Worm (Caenorhabditis elegans) whole organism, young adult: Measurements from ENCODE around the gene T10C6.16.
"Not testable (repeated sequence)": the region's sequence is repeated elsewhere in the genome, so short reads cannot be mapped to it uniquely, and the experiment has no call there.

ENCODE experiments used
- F49E8.2 ChIP-seq: sonication (generic microtip); optimal IDR thresholded peaks from 3 replicates; lab custom pipeline; 2017; ENCODE audit warnings: missing genetic modification characterization, mild to moderate bottlenecking, missing compliant biosample characterization, antibody characterized with exemption, moderate library complexity; ENCODE audit not compliant: insufficient read depth
- T26A5.8 ChIP-seq: sonication (generic microtip); optimal IDR thresholded peaks from 2 replicates; lab custom pipeline; 2016; ENCODE audit warnings: missing genetic modification characterization, missing compliant biosample characterization
- ama-1 ChIP-seq, 3 experiments: fragments of 150-350 bp in 1 of 3; sonication (generic microtip) in 2 of 3; optimal IDR thresholded peaks; 2 replicates each; lab custom pipeline; 2014 to 2018; ENCODE audit warnings: missing biosample characterization in 2 of 3, missing genetic modification characterization in 2 of 3, missing genetic modification reagents in 2 of 3
- ceh-40 ChIP-seq: fragments of 200-800 bp; sonication (Bioruptor generic); IDR thresholded peaks from 2 replicates; pipeline ENCODE4 v1.3.6; 2022; ENCODE audit warnings: missing genetic modification characterization, missing compliant biosample characterization
- dox-1 ChIP-seq: fragments of 200-800 bp; sonication (Bioruptor generic); IDR thresholded peaks from 2 replicates; pipeline ENCODE4 v1.3.6; 2022; ENCODE audit warnings: missing genetic modification reagents, missing genetic modification characterization, missing compliant biosample characterization
- nfyb-1 ChIP-seq: fragments of 200-800 bp; sonication (Bioruptor generic); IDR thresholded peaks from 2 replicates; pipeline ENCODE4 v1.3.6; 2022; ENCODE audit warnings: missing genetic modification reagents, missing genetic modification characterization, missing compliant biosample characterization
- snpc-4 ChIP-seq, 5 experiments: fragments of 150-350 bp in 1 of 5; sonication (generic microtip) in 4 of 5; optimal IDR thresholded peaks; 2 replicates each; lab custom pipeline; 2014 to 2018; ENCODE audit warnings: missing genetic modification characterization in 5 of 5, missing biosample characterization in 3 of 5, antibody characterized with exemption in 2 of 5, mild to moderate bottlenecking in 2 of 5, missing compliant biosample characterization in 2 of 5, missing genotype in 2 of 5, moderate library complexity in 2 of 5, missing genetic modification reagents in 1 of 5
- somi-1 ChIP-seq: fragments of 200-800 bp; sonication (Bioruptor generic); optimal IDR thresholded peaks from 2 replicates; lab custom pipeline; 2018; ENCODE audit warnings: mild to moderate bottlenecking, missing genetic modification characterization, missing compliant biosample characterization
- unc-62 ChIP-seq: fragments of 150-350 bp; optimal IDR thresholded peaks from 2 replicates; lab custom pipeline; 2014; ENCODE audit warnings: missing biosample characterization, missing genetic modification reagents, missing genetic modification characterization
- ztf-18 ChIP-seq: sonication (generic microtip); optimal IDR thresholded peaks from 2 replicates; lab custom pipeline; 2016; ENCODE audit warnings: missing genotype, mild to moderate bottlenecking, missing genetic modification characterization, missing compliant biosample characterization

DNA sequence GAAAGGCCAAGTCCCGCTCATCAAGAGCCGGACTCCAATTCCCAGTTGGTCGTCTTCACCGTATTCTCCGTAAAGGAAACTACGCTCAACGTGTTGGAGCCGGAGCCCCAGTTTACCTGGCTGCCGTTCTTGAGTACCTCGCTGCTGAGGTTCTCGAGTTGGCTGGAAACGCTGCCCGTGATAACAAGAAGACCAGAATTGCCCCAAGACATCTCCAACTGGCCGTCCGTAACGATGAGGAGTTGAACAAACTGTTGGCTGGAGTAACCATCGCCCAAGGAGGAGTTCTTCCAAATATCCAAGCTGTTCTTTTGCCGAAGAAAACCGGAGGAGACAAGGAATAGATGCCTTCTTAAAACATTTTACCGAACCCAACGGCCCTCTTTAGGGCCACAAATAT is 8.0 kb upstream of the T10C6.16 start:
- not testable (repeated sequence) for TF ChIP-seq ama-1 (optimal IDR thresholded peaks at IDR 0.05; lab: Kevin White, UChicago); ama-1 (GFP tag; optimal IDR thresholded peaks at IDR 0.05; lab: Kevin White, UChicago); snpc-4 (GFP tag; optimal IDR thresholded peaks at IDR 0.05; lab: Kevin White, UChicago); snpc-4 (tag; optimal IDR thresholded peaks at IDR 0.05; lab: Kevin White, UChicago); unc-62 (GFP tag; lab: Kevin White, UChicago); nfyb-1 (GFP tag; lab: Robert Waterston, UW); T26A5.8 (tag; lab: Kevin White, UChicago); somi-1; F49E8.2 (tag; lab: Kevin White, UChicago); dox-1 (GFP tag; lab: Robert Waterston, UW); ztf-18 (tag; lab: Kevin White, UChicago); ceh-40 (GFP tag; lab: Robert Waterston, UW)
